Fruit fly (Drosophila melanogaster) whole organism, wandering third instar larva: ENCODE results near the gene CG33331.
A peak's percentile ranks its signal among the peaks of the same experiment; 100 is the strongest.

ENCODE experiments used
- Abd-B ChIP-seq: fragments of >200 bp; optimal IDR thresholded peaks from 2 replicates; lab custom pipeline; 2017; ENCODE audit warnings: missing biosample characterization, missing genetic modification characterization
- CG32264 ChIP-seq: fragments of 200-800 bp; sonication (Bioruptor generic); optimal IDR thresholded peaks from 2 replicates; lab custom pipeline; 2016; ENCODE audit warnings: missing biosample characterization, missing genetic modification characterization
- CG9705 ChIP-seq: fragments of 200-800 bp; sonication (Bioruptor generic); optimal IDR thresholded peaks from 2 replicates; lab custom pipeline; 2018; ENCODE audit warnings: missing biosample characterization, mild to moderate bottlenecking, missing genetic modification characterization
- Dif ChIP-seq: fragments of 200-275, 200-300 bp; sonication (Bioruptor generic); optimal IDR thresholded peaks from 2 replicates; lab custom pipeline; 2018; ENCODE audit warnings: missing biosample characterization, missing genetic modification characterization; ENCODE audit not compliant: partially characterized antibody
- GATAd ChIP-seq: sonication (Bioruptor generic); optimal IDR thresholded peaks from 2 replicates; lab custom pipeline; 2016; ENCODE audit warnings: missing biosample characterization, missing genetic modification characterization
- HLH106 ChIP-seq: fragments of 200-800 bp; optimal IDR thresholded peaks from 3 replicates; lab custom pipeline; 2019; ENCODE audit warnings: missing biosample characterization, mild to moderate bottlenecking, missing genetic modification characterization, moderate library complexity
- Hr78 ChIP-seq: fragments of >200 bp; optimal IDR thresholded peaks from 2 replicates; lab custom pipeline; 2017; ENCODE audit warnings: missing biosample characterization, missing genetic modification characterization
- Hr83 ChIP-seq: fragments of 200-300 bp; sonication (Bioruptor generic); optimal IDR thresholded peaks from 2 replicates; lab custom pipeline; 2016; ENCODE audit warnings: missing biosample characterization, mild to moderate bottlenecking, missing genetic modification characterization, moderate library complexity; ENCODE audit not compliant: poor library complexity, severe bottlenecking
- Mio ChIP-seq: sonication (Bioruptor generic); optimal IDR thresholded peaks from 2 replicates; lab custom pipeline; 2016; ENCODE audit warnings: missing biosample characterization, missing genetic modification characterization
- OdsH ChIP-seq: fragments of 200-800 bp; sonication (Bioruptor generic); optimal IDR thresholded peaks from 2 replicates; lab custom pipeline; 2016; ENCODE audit warnings: missing biosample characterization, mild to moderate bottlenecking, missing genetic modification characterization
- Rel ChIP-seq, 2 experiments: fragments of 200-800 bp; sonication (Bioruptor generic) in 1 of 2; optimal IDR thresholded peaks; 2 replicates in 1 of 2; 3 replicates in 1 of 2; lab custom pipeline; 2016 to 2019; ENCODE audit warnings: mild to moderate bottlenecking in 2 of 2, missing biosample characterization in 2 of 2, missing genetic modification characterization in 2 of 2, moderate library complexity in 1 of 2
- Sp1 ChIP-seq: fragments of 200-800 bp; sonication (Bioruptor generic); optimal IDR thresholded peaks from 3 replicates; lab custom pipeline; 2019; ENCODE audit warnings: missing biosample characterization, mild to moderate bottlenecking, missing genetic modification characterization, moderate library complexity
- brk ChIP-seq: fragments of 200-800 bp; sonication (Bioruptor generic); optimal IDR thresholded peaks from 2 replicates; lab custom pipeline; 2016; ENCODE audit warnings: missing biosample characterization, mild to moderate bottlenecking, missing genetic modification characterization
- dmrt93B ChIP-seq: fragments of 200-800 bp; sonication (Bioruptor generic); optimal IDR thresholded peaks from 2 replicates; lab custom pipeline; 2018; ENCODE audit warnings: missing biosample characterization, mild to moderate bottlenecking, missing genetic modification characterization
- ey ChIP-seq: fragments of 200-800 bp; sonication (Bioruptor generic); optimal IDR thresholded peaks from 2 replicates; lab custom pipeline; 2016; ENCODE audit warnings: missing biosample characterization, missing genetic modification characterization
- foxo ChIP-seq, 2 experiments: fragments of 200-800 bp; sonication (Bioruptor generic); optimal IDR thresholded peaks; 2 replicates in 1 of 2; 3 replicates in 1 of 2; lab custom pipeline; 2016 to 2017; ENCODE audit warnings: missing biosample characterization in 2 of 2, missing genetic modification characterization in 2 of 2
- fru ChIP-seq: fragments of 200-800 bp; sonication (Bioruptor generic); optimal IDR thresholded peaks from 3 replicates; lab custom pipeline; 2016; ENCODE audit warnings: missing biosample characterization, mild to moderate bottlenecking, missing genetic modification characterization
- h ChIP-seq: fragments of 200-800 bp; sonication (Bioruptor generic); optimal IDR thresholded peaks from 3 replicates; lab custom pipeline; 2016; ENCODE audit warnings: missing biosample characterization, mild to moderate bottlenecking, missing genetic modification characterization
- jim ChIP-seq: fragments of 175-275, 200-325 bp; sonication (Bioruptor generic); optimal IDR thresholded peaks from 2 replicates; lab custom pipeline; 2016; ENCODE audit warnings: missing biosample characterization, mild to moderate bottlenecking, missing genetic modification characterization
- lola ChIP-seq: fragments of >200 bp; optimal IDR thresholded peaks from 2 replicates; lab custom pipeline; 2017; ENCODE audit warnings: missing biosample characterization, missing genetic modification characterization
- pan ChIP-seq: fragments of >200 bp; optimal IDR thresholded peaks from 2 replicates; lab custom pipeline; 2017
- psq ChIP-seq: fragments of 200-800 bp; sonication (Bioruptor generic); optimal IDR thresholded peaks from 3 replicates; lab custom pipeline; 2017; ENCODE audit warnings: missing biosample characterization, mild to moderate bottlenecking, missing genetic modification characterization, moderate library complexity
- rgr ChIP-seq: fragments of 200-800 bp; sonication (Bioruptor generic); optimal IDR thresholded peaks from 3 replicates; lab custom pipeline; 2016; ENCODE audit warnings: missing biosample characterization, mild to moderate bottlenecking, missing genetic modification characterization
- sv ChIP-seq: fragments of 200-800 bp; sonication (Bioruptor generic); optimal IDR thresholded peaks from 3 replicates; lab custom pipeline; 2016; ENCODE audit warnings: missing biosample characterization, missing genetic modification characterization
- woc ChIP-seq: sonication (Bioruptor generic); optimal IDR thresholded peaks from 2 replicates; lab custom pipeline; 2016; ENCODE audit warnings: missing biosample characterization, mild to moderate bottlenecking, missing genetic modification characterization

The CG33331 gene

dm6 chr3R:14878145-14878544 lies 8.1 kb upstream of the CG33331 start:
- TF ChIP-seq h (GFP tag; lab: Kevin White, UChicago) (no peak), sv (GFP tag; lab: Kevin White, UChicago) (no peak), dmrt93B (no peak), rgr (GFP tag; lab: Kevin White, UChicago) (no peak), CG32264 (GFP tag; lab: Kevin White, UChicago) (no peak), brk (GFP tag; lab: Kevin White, UChicago) (no peak), HLH106 (tag; lab: Kevin White, UChicago) (no peak)
- TF ChIP-seq, all 38 proteins: peak for 0

DNA sequence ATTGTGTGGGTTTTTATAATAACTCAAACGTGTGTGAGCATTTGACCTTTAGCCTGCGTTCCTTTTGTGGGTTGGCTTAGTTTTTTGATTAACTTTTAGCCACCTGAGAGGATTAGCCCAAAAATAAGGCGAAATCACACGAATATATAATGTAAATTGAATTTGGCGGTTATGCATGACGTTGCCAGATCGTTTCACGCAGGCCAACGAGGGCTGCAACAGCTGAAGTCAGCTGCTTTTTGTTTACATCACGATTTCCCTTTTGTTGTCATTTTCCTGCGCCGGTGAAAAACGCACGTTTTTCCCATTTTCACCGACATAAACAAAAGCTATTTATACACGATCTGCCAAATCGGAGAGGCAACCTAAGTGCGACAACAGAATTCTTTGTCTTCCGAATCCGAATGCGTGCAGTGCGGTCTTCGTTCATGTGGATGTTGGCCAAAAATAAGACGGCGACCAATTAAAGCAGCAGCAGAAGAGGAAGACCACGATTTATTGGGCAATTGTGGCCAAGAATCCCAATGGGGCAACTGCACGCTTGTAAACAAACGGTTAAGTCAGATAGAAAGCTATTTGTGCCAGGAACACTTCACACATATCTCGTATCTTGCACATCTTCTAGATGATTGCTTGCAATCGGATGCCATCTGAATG lies 6.9 kb upstream of the CG33331 start, which contains the start of gene CG3631:
TSS of gene CG3631 (plus strand) at position 251 of the 657 bp plus-strand sequence.
- TF ChIP-seq psq (GFP tag; lab: Kevin White, UChicago) (peak; percentile 69), lola (GFP tag; lab: Kevin White, UChicago) (no peak), foxo (GFP tag; optimal IDR thresholded peaks at IDR 0.05; lab: Kevin White, UChicago) (no peak)

DNA sequence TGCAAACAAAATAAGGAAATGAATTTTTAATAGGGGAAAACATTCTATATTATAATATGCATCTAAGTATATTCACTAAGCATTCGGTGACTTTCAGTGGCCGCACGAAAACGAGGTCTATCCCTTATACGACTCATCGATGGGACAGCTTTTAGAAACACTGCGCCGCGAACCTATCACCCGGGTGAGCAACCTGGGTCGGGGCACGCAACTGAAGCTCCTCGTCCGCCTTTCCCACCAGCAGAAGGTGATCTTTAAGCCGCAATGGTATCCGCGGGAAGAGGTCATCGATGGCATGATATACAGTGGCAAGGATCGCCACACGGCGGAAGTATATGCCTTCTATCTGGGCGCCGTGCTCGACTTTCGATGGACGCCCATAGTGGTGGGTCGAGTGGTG lies 5.4 kb upstream of the CG33331 start:
- TF ChIP-seq dmrt93B (no peak), Mio (GFP tag; lab: Kevin White, UChicago) (no peak), fru (GFP tag; lab: Kevin White, UChicago) (no peak), pan (no peak), foxo (GFP tag; optimal IDR thresholded peaks at IDR 0.05; lab: Kevin White, UChicago) (no peak), Sp1 (GFP tag; lab: Kevin White, UChicago) (no peak), woc (GFP tag; lab: Kevin White, UChicago) (no peak), jim (GFP tag; lab: Kevin White, UChicago) (no peak), Dif (GFP tag; lab: Kevin White, UChicago) (no peak)
- TF ChIP-seq, all 38 proteins: peak for 0

dm6 chr3R:14890064-14890709 lies 3.9 kb downstream of the CG33331 start, which contains the start of the genes CycC and UQCR-C1:
Gene CycC, minus strand, starts transcription at chr3R:14890205.
Gene UQCR-C1, plus strand, starts transcription at chr3R:14890231.
- TF ChIP-seq psq (GFP tag; lab: Kevin White, UChicago) (no peak), Hr78 (GFP tag; lab: Kevin White, UChicago) (no peak), Rel (GFP tag; optimal IDR thresholded peaks at IDR 0.05; lab: Kevin White, UChicago) (no peak), Rel (tag; optimal IDR thresholded peaks at IDR 0.05; lab: Kevin White, UChicago) (peak; percentile 33)

- TF ChIP-seq psq (GFP tag; lab: Kevin White, UChicago) (peak; percentile 31), Abd-B (GFP tag; lab: Kevin White, UChicago) (no peak), Rel (GFP tag; optimal IDR thresholded peaks at IDR 0.05; lab: Kevin White, UChicago) (no peak), Rel (tag; optimal IDR thresholded peaks at IDR 0.05; lab: Kevin White, UChicago) (peak; percentile 29), CG9705 (peak; percentile 7), GATAd (GFP tag; lab: Kevin White, UChicago) (no peak), woc (GFP tag; lab: Kevin White, UChicago) (peak; percentile 64), foxo (GFP tag; optimal IDR thresholded peaks at IDR 0.05; lab: Kevin White, UChicago) (peak in 1 of 2 experiments; percentile 36), Sp1 (GFP tag; lab: Kevin White, UChicago) (peak; percentile 72), Hr83 (GFP tag; lab: Kevin White, UChicago) (peak; percentile 14), brk (GFP tag; lab: Kevin White, UChicago) (no peak), rgr (GFP tag; lab: Kevin White, UChicago) (peak; percentile 56), ey (GFP tag; lab: Kevin White, UChicago) (peak; percentile 47), HLH106 (tag; lab: Kevin White, UChicago) (peak; percentile 73), OdsH (peak; percentile 26), sv (GFP tag; lab: Kevin White, UChicago) (peak; percentile 22)
These were observed 7.8 kb downstream of the CG33331 start, which contains the start of gene Dph2 for dm6 chr3R:14893791-14894782. Gene Dph2, minus strand, starts transcription at chr3R:14893954.
